Fruit fly (Drosophila melanogaster) whole organism, prepupa: Measurements from ENCODE around the gene CG8043.

Source experiments
- Blimp-1 ChIP-seq: fragments of 200-800 bp; sonication (Bioruptor generic); optimal IDR thresholded peaks from 3 replicates; lab custom pipeline; 2017; ENCODE audit warnings: missing biosample characterization, missing genetic modification characterization, mild to moderate bottlenecking, moderate library complexity, missing genetic modification reagents
- CG10669 ChIP-seq: fragments of 200-800 bp; sonication (Bioruptor generic); optimal IDR thresholded peaks from 3 replicates; lab custom pipeline; 2018; ENCODE audit warnings: missing biosample characterization, mild to moderate bottlenecking, missing genetic modification characterization, moderate library complexity
- CG11294 ChIP-seq: fragments of 200-800 bp; sonication (Bioruptor generic); IDR thresholded peaks from 2 replicates; pipeline ENCODE4 v1.3.6; 2022; ENCODE audit warnings: missing biosample characterization, missing genetic modification characterization
- CG11902 ChIP-seq: fragments of 200-800 bp; sonication (Bioruptor generic); optimal IDR thresholded peaks from 3 replicates; lab custom pipeline; 2016; ENCODE audit warnings: missing biosample characterization, missing genetic modification characterization
- CG15336 ChIP-seq: fragments of 200-800 bp; sonication (Bioruptor generic); IDR thresholded peaks from 2 replicates; pipeline ENCODE4 v1.3.6; 2022; ENCODE audit warnings: missing biosample characterization, missing genetic modification characterization
- CG1621 ChIP-seq: fragments of 200-800 bp; sonication (Bioruptor generic); optimal IDR thresholded peaks from 3 replicates; lab custom pipeline; 2018; ENCODE audit warnings: missing biosample characterization, mild to moderate bottlenecking, missing genetic modification characterization
- CG16779 ChIP-seq: fragments of 200-800 bp; sonication (Bioruptor generic); optimal IDR thresholded peaks from 3 replicates; lab custom pipeline; 2017; ENCODE audit warnings: missing biosample characterization, mild to moderate bottlenecking, missing genetic modification characterization
- CG3032 ChIP-seq: fragments of 200-800 bp; optimal IDR thresholded peaks from 2 replicates; lab custom pipeline; 2019; ENCODE audit warnings: missing biosample characterization, mild to moderate bottlenecking, missing genetic modification characterization, moderate library complexity
- CG32006 ChIP-seq: fragments of 200-800 bp; sonication (Bioruptor generic); optimal IDR thresholded peaks from 3 replicates; lab custom pipeline; 2017; ENCODE audit warnings: missing biosample characterization, mild to moderate bottlenecking, missing genetic modification characterization
- CG34406 ChIP-seq: fragments of 200-800 bp; sonication (Bioruptor generic); optimal IDR thresholded peaks from 3 replicates; lab custom pipeline; 2016; ENCODE audit warnings: missing biosample characterization, missing genetic modification characterization
- CG3919 ChIP-seq: fragments of 200-800 bp; sonication (Bioruptor generic); optimal IDR thresholded peaks from 3 replicates; lab custom pipeline; 2016; ENCODE audit warnings: missing biosample characterization, missing genetic modification characterization
- CG4318 ChIP-seq: fragments of 200-800 bp; sonication (Bioruptor generic); optimal IDR thresholded peaks from 3 replicates; lab custom pipeline; 2017; ENCODE audit warnings: missing biosample characterization, mild to moderate bottlenecking, missing genetic modification characterization
- CG6163 ChIP-seq: fragments of 200-800 bp; sonication (Bioruptor generic); IDR thresholded peaks from 3 replicates; pipeline ENCODE4 v1.3.6; 2022; ENCODE audit warnings: missing biosample characterization, missing genetic modification characterization
- CG6792 ChIP-seq: fragments of 200-800 bp; sonication (Bioruptor generic); optimal IDR thresholded peaks from 3 replicates; lab custom pipeline; 2016; ENCODE audit warnings: missing biosample characterization, missing genetic modification characterization
- CG6808 ChIP-seq: fragments of 200-800 bp; sonication (Bioruptor generic); optimal IDR thresholded peaks from 3 replicates; lab custom pipeline; 2017; ENCODE audit warnings: missing biosample characterization, missing genetic modification characterization, mild to moderate bottlenecking, moderate library complexity, missing genetic modification reagents
- CG6854 ChIP-seq: fragments of 200-800 bp; sonication (Bioruptor generic); optimal IDR thresholded peaks from 2 replicates; lab custom pipeline; 2017; ENCODE audit warnings: missing biosample characterization, mild to moderate bottlenecking, missing genetic modification characterization
- CG7368 ChIP-seq: fragments of 200-800 bp; sonication (Bioruptor generic); optimal IDR thresholded peaks from 3 replicates; lab custom pipeline; 2016; ENCODE audit warnings: missing biosample characterization, missing genetic modification characterization
- CG8119 ChIP-seq: fragments of 200-800 bp; sonication (Bioruptor generic); IDR thresholded peaks from 3 replicates; pipeline ENCODE4 v1.3.6; 2022; ENCODE audit warnings: missing biosample characterization, missing genetic modification characterization
- CG8319 ChIP-seq: fragments of 200-800 bp; sonication (Bioruptor generic); optimal IDR thresholded peaks from 3 replicates; lab custom pipeline; 2016; ENCODE audit warnings: missing biosample characterization, missing genetic modification characterization
- CG9139 ChIP-seq: fragments of 200-800 bp; sonication (Bioruptor generic); optimal IDR thresholded peaks from 3 replicates; lab custom pipeline; 2017; ENCODE audit warnings: missing biosample characterization, mild to moderate bottlenecking, missing genetic modification characterization
- Eip75B ChIP-seq: fragments of 200-800 bp; sonication (Bioruptor generic); optimal IDR thresholded peaks from 3 replicates; lab custom pipeline; 2016; ENCODE audit warnings: missing biosample characterization, missing genetic modification characterization
- Eip78C ChIP-seq: fragments of 200-800 bp; sonication (Bioruptor generic); peaks from one replicate; lab custom pipeline; 2016; ENCODE audit warnings: missing biosample characterization, missing genetic modification characterization
- Eip93F ChIP-seq: fragments of 200-800 bp; sonication (Bioruptor generic); optimal IDR thresholded peaks from 2 replicates; lab custom pipeline; 2016; ENCODE audit warnings: missing biosample characterization, mild to moderate bottlenecking, missing genetic modification characterization
- Ets21C ChIP-seq: fragments of 200-800 bp; sonication (Bioruptor generic); optimal IDR thresholded peaks from 3 replicates; lab custom pipeline; 2016; ENCODE audit warnings: missing biosample characterization, missing genetic modification characterization
- Ets96B ChIP-seq: fragments of 200-800 bp; optimal IDR thresholded peaks from 2 replicates; lab custom pipeline; 2019; ENCODE audit warnings: missing biosample characterization, mild to moderate bottlenecking, missing genetic modification characterization, moderate library complexity
- Gug ChIP-seq: fragments of 200-800 bp; sonication (Bioruptor generic); IDR thresholded peaks from 2 replicates; pipeline ENCODE4 v1.3.6; 2022; ENCODE audit warnings: missing biosample characterization, missing genetic modification characterization
- Hr38 ChIP-seq: sonication (Bioruptor generic); optimal IDR thresholded peaks from 2 replicates; lab custom pipeline; 2016; ENCODE audit warnings: missing biosample characterization, missing genetic modification characterization
- Lpt ChIP-seq: fragments of 200-800 bp; sonication (Bioruptor generic); optimal IDR thresholded peaks from 3 replicates; lab custom pipeline; 2016; ENCODE audit warnings: missing biosample characterization, missing genetic modification characterization
- Met ChIP-seq: fragments of 200-800 bp; sonication (Bioruptor generic); optimal IDR thresholded peaks from 3 replicates; lab custom pipeline; 2016; ENCODE audit warnings: missing biosample characterization, missing genetic modification characterization
- OdsH ChIP-seq: fragments of 200-800 bp; sonication (Bioruptor generic); optimal IDR thresholded peaks from 3 replicates; lab custom pipeline; 2016; ENCODE audit warnings: missing biosample characterization, missing genetic modification characterization
- Smox ChIP-seq: fragments of 200-800 bp; sonication (Bioruptor generic); optimal IDR thresholded peaks from 3 replicates; lab custom pipeline; 2016; ENCODE audit warnings: missing biosample characterization, missing genetic modification characterization
- Sox102F ChIP-seq: fragments of 200-800 bp; sonication (Bioruptor generic); optimal IDR thresholded peaks from 2 replicates; lab custom pipeline; 2016; ENCODE audit warnings: missing biosample characterization, mild to moderate bottlenecking, missing genetic modification characterization
- Sox14 ChIP-seq: fragments of 200-800 bp; sonication (Bioruptor generic); optimal IDR thresholded peaks from 3 replicates; lab custom pipeline; 2016; ENCODE audit warnings: missing biosample characterization, missing genetic modification characterization
- achi ChIP-seq: fragments of 200-800 bp; sonication (Bioruptor generic); optimal IDR thresholded peaks from 3 replicates; lab custom pipeline; 2016; ENCODE audit warnings: missing biosample characterization, missing genetic modification characterization
- acj6 ChIP-seq: fragments of 200-800 bp; sonication (Bioruptor generic); optimal IDR thresholded peaks from 3 replicates; lab custom pipeline; 2016; ENCODE audit warnings: missing biosample characterization, missing genetic modification characterization
- dac ChIP-seq: fragments of 200-800 bp; sonication (Bioruptor generic); optimal IDR thresholded peaks from 2 replicates; lab custom pipeline; 2017; ENCODE audit warnings: missing biosample characterization, mild to moderate bottlenecking, missing genetic modification characterization
- dsx ChIP-seq: fragments of 200-800 bp; optimal IDR thresholded peaks from 3 replicates; lab custom pipeline; 2019; ENCODE audit warnings: missing biosample characterization, mild to moderate bottlenecking, missing genetic modification characterization, moderate library complexity; ENCODE audit not compliant: poor library complexity, severe bottlenecking
- eg ChIP-seq: fragments of 200-800 bp; sonication (Bioruptor generic); IDR thresholded peaks from 3 replicates; pipeline ENCODE4 v1.3.6; 2022; ENCODE audit warnings: missing biosample characterization, missing genetic modification characterization
- fd59A ChIP-seq: fragments of 200-800 bp; sonication (Bioruptor generic); optimal IDR thresholded peaks from 2 replicates; lab custom pipeline; 2017; ENCODE audit warnings: missing biosample characterization, mild to moderate bottlenecking, missing genetic modification characterization, missing genetic modification reagents
- fkh ChIP-seq: fragments of 200-800 bp; sonication (Bioruptor generic); optimal IDR thresholded peaks from 3 replicates; lab custom pipeline; 2017; ENCODE audit warnings: missing biosample characterization, mild to moderate bottlenecking, missing genetic modification characterization, moderate library complexity
- pdm3 ChIP-seq: fragments of 200-800 bp; sonication (Bioruptor generic); optimal IDR thresholded peaks from 3 replicates; lab custom pipeline; 2016; ENCODE audit warnings: missing biosample characterization, missing genetic modification characterization
- salr ChIP-seq, 2 experiments: fragments of 200-800 bp; sonication (Bioruptor generic); optimal IDR thresholded peaks; 3 replicates each; lab custom pipeline; 2016 to 2018; ENCODE audit warnings: missing biosample characterization in 2 of 2, missing genetic modification characterization in 2 of 2, mild to moderate bottlenecking in 1 of 2
- spab ChIP-seq: fragments of 200-800 bp; sonication (Bioruptor generic); optimal IDR thresholded peaks from 2 replicates; lab custom pipeline; 2017; ENCODE audit warnings: missing biosample characterization, mild to moderate bottlenecking, missing genetic modification characterization, missing genetic modification reagents
- svp ChIP-seq: fragments of 200-800 bp; sonication (Bioruptor generic); peaks from one replicate; lab custom pipeline; 2016; ENCODE audit warnings: missing biosample characterization, missing genetic modification characterization
- topi ChIP-seq: fragments of 200-800 bp; sonication (Bioruptor generic); optimal IDR thresholded peaks from 3 replicates; lab custom pipeline; 2016; ENCODE audit warnings: missing biosample characterization, missing genetic modification characterization
- vri ChIP-seq: fragments of 200-800 bp; sonication (Bioruptor generic); optimal IDR thresholded peaks from 3 replicates; lab custom pipeline; 2016; ENCODE audit warnings: missing biosample characterization, mild to moderate bottlenecking, missing genetic modification characterization

Gene CG8043

DNA sequence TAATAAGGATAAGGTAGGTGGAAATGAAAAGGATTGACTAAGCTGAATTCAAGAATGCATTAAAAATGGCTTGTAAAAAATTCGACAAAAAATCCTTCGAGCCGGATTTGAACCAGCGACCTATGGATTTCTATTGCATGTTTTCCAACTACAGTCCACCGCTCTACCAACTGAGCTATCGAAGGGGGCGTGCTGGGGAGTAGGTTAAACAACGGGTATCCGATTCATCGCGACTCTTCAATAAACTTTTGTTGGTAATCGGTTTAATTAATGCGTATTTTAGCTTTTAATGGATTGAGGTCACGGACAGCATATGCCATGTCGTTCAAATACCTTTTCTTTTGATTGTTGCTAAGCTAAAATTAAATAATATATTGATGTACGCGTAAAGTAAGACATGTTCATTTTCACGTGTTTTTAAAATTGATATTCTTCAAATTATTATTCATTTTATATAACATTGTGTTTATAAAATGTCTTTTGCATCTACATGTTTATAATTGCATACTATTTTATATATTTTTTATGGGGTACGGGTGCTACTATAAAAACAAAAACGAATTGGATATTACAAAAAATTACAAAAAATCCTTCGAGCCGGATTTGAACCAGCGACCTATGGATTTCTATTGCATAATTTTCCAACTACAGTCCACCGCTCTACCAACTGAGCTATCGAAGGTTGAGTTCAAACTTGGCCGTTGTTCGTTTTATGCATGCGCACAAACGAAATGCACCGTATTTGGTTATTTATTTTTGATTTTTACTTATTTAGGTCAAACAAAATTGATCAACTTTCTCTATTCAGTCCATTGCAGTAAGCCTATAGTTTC is 8.5 kb upstream of the CG8043 start:
- TF ChIP-seq Eip78C (GFP tag; lab: Kevin White, UChicago), result peak; percentile 65
- TF ChIP-seq vri (GFP tag; lab: Kevin White, UChicago), result peak; percentile 81
- no peak for TF ChIP-seq CG6854 (GFP tag; lab: Kevin White, UChicago)
- TF ChIP-seq Eip93F, result peak; percentile 3
- TF ChIP-seq Sox102F (GFP tag; lab: Kevin White, UChicago), result no peak
- peak; percentile 63 for TF ChIP-seq svp

DNA sequence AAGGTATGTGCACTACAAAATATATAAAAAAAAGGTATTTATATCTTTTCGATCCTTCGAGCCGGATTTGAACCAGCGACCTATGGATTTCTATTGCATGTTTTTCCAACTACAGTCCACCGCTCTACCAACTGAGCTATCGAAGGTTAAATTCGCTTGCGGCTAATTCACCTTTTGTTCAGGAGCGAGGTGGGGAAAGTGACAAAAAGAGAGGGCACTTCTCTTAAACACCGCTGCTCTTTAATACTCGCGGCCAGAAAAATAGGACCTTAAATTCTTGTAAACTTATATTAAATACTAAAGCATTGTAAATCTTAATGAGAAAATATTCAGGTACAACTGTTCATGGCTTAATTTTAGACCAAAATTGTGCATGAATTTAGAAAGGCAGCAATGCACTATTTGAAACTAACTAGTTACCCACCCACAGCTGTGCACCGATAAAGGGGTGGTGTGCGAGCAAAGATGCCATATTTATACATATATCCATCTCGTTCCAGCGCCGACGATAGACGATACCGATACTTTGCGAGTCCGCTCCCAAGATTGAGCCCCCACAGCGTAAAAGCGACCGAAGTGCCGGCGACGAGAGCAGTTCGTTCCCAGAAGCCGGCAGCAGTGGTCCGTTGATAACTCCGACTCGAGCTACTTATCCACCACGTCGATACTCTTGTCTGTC is 7.5 kb upstream of the CG8043 start:
- TF ChIP-seq CG11294 (GFP tag; lab: Robert Waterston, UW) (peak; percentile 94), vri (GFP tag; lab: Kevin White, UChicago) (peak; percentile 98), CG9139 (peak; percentile 97), CG11902 (peak; percentile 90), dsx (GFP tag; lab: Kevin White, UChicago) (peak; percentile 97), CG16779 (peak; percentile 97), CG6792 (peak; percentile 98), CG1621 (tag; lab: Kevin White, UChicago) (peak; percentile 98), CG15336 (peak; percentile 99), salr (GFP tag; optimal IDR thresholded peaks at IDR 0.05; lab: Kevin White, UChicago) (peak; percentile 95 to 96), pdm3 (peak; percentile 98), svp (peak; percentile 98), Sox14 (peak; percentile 98), CG34406 (GFP tag; lab: Kevin White, UChicago) (peak; percentile 97), Ets21C (peak; percentile 94), fkh (GFP tag; lab: Kevin White, UChicago) (peak; percentile 80), Lpt (GFP tag; lab: Kevin White, UChicago) (peak; percentile 98), CG8119 (GFP tag; lab: Robert Waterston, UW) (peak; percentile 98), CG6808 (GFP tag; lab: Kevin White, UChicago) (peak; percentile 96), CG8319 (GFP tag; lab: Kevin White, UChicago) (peak; percentile 94), achi (GFP tag; lab: Kevin White, UChicago) (peak; percentile 97), Gug (GFP tag; lab: Robert Waterston, UW) (peak; percentile 96), Ets96B (tag; lab: Kevin White, UChicago) (peak; percentile 99), spab (GFP tag; lab: Kevin White, UChicago) (peak; percentile 97), Smox (GFP tag; lab: Kevin White, UChicago) (peak; percentile 97), fd59A (GFP tag; lab: Kevin White, UChicago) (peak; percentile 93), Eip75B (GFP tag; lab: Kevin White, UChicago) (peak; percentile 98), CG6854 (GFP tag; lab: Kevin White, UChicago) (peak; percentile 94), OdsH (GFP tag; lab: Kevin White, UChicago) (peak; percentile 98), CG3919 (GFP tag; lab: Kevin White, UChicago) (peak; percentile 99), Blimp-1 (GFP tag; lab: Kevin White, UChicago) (peak; percentile 88), eg (peak; percentile 98), CG32006 (GFP tag; lab: Kevin White, UChicago) (peak; percentile 98), topi (peak; percentile 98), CG4318 (GFP tag; lab: Kevin White, UChicago) (peak; percentile 96), CG7368 (peak; percentile 98), Met (GFP tag; lab: Kevin White, UChicago) (peak; percentile 98), CG3032 (tag; lab: Kevin White, UChicago) (peak; percentile 97), acj6 (GFP tag; lab: Kevin White, UChicago) (peak; percentile 98), CG10669 (GFP tag; lab: Kevin White, UChicago) (peak; percentile 98), dac (GFP tag; lab: Kevin White, UChicago) (peak; percentile 94), Eip78C (GFP tag; lab: Kevin White, UChicago) (peak; percentile 100), Hr38 (GFP tag; lab: Kevin White, UChicago) (peak; percentile 64), CG6163 (peak; percentile 99)
